Worm (Caenorhabditis elegans): ENCODE measurements around the gene F56A8.8.
A peak's percentile ranks its signal among the peaks of the same experiment; 100 is the strongest.

Gene F56A8.8

DNA sequence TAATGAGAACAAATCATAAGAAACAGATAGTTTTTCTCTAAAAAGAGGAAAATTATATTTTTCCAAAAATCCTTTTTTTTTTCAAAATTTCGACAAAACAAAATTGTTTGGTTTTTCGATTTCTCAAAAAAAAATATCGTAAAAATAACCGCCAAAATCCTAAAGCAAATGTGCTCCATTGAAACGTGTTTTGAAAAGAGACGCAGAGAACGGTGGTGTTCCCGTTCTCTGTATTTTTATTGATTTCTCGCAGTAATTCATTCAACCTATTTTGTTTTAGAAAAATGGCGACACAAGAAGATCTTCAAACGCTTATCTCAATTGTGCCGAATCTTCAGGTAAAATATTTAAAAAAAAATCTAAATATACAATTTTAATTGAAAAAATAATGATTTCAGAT is 28.3 kb downstream of the F56A8.8 start, which contains the start of gene Y43F4B.10 (continued):
- TF ChIP-seq snpc-1.2 (GFP tag; IDR thresholded peaks at IDR 0.05), result no peak
- TF ChIP-seq lin-38 (GFP tag; IDR thresholded peaks at IDR 0.05), result peak; percentile 65
- no peak for TF ChIP-seq php-3 (GFP tag; IDR thresholded peaks at IDR 0.05)
- peak; percentile 11 for TF ChIP-seq nhr-28 (tag; optimal IDR thresholded peaks at IDR 0.05)
- no peak for TF ChIP-seq zip-11 (GFP tag; IDR thresholded peaks at IDR 0.05)
- peak; percentile 54 for TF ChIP-seq dpl-1 (GFP tag; optimal IDR thresholded peaks at IDR 0.05)
- peak in 1 of 2 experiments; percentile 55 for TF ChIP-seq lsy-2 (tag; optimal IDR thresholded peaks at IDR 0.05)

DNA sequence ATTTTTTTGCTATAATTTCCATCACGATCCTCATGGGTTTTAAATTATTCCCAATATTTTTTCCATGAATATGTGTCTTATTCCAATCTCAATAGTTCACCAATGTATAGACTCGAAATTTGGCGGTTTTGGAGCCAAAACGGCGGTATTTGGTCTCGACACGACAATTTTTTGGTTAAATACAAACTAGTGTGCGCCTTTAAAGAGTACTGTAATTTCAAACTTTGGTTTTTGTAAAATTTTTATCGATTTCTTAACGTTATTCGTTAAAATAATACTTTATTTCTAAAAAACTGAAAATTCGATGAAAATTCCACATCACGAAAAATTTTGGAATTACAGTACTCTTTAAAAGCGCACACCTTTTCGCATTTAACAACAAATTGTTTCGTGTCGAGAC is 29.1 kb downstream of the F56A8.8 start:
- TF ChIP-seq nhr-41 (GFP tag; IDR thresholded peaks at IDR 0.05) (no peak), fos-1 (tag; optimal IDR thresholded peaks at IDR 0.05) (no peak), mes-2 (tag; optimal IDR thresholded peaks at IDR 0.05; ENCODE audit: poor library complexity, severe bottlenecking) (no peak)

DNA sequence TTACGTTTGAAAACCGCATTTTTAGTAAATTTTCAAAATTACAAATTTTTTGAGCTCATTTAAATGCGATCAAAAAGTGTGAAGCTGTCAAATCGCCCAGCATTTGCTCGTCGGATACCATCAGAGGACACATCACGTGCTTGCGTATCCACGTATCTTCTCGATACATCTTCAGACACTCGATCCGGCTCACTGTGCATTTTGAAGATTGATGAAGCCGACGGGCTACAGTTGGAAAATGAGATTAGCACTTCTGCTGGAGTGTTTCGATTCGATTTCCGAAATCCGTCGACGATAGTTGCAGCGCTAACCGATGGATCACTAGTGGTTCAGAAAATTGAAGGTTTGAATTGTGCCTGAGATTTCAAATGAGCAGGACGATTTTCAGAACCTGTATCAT is 29.6 kb downstream of the F56A8.8 start, which contains the start of gene dph-7:
dph-7 (plus strand) TSS at position 53 of the 400 bp plus-strand sequence.
- TF ChIP-seq unc-62 (GFP tag; optimal IDR thresholded peaks at IDR 0.05 in 1 of 2) (peak in 1 of 2 experiments; percentile 91), unc-62 (tag; optimal IDR thresholded peaks at IDR 0.05) (no peak), ceh-28 (tag; optimal IDR thresholded peaks at IDR 0.05) (no peak)

DNA sequence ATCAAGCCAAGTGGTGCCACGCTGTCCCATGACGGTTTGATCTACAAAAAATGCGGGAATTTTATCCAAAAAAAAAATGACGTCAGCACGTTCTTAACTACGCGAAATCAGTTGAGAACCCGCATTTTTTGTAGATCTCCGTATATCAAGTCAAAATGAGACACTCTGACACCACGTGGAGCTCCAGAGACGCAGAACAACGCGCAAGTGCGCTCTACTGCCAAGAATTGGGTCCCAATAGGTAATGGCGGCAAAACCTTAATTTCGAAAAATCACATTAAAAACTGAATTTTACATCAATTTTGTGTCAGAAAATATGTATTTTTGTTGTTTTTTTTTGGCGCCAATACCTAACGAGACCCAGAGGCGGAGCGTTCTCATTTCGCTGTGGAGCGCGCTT is 31.4 kb downstream of the F56A8.8 start:
- TF ChIP-seq lim-7 (GFP tag; IDR thresholded peaks at IDR 0.05) (no peak), D1046.2 (GFP tag; IDR thresholded peaks at IDR 0.05) (0 out of 2 replicates have a peak, but pooled peaks have one; percentile 9)

DNA sequence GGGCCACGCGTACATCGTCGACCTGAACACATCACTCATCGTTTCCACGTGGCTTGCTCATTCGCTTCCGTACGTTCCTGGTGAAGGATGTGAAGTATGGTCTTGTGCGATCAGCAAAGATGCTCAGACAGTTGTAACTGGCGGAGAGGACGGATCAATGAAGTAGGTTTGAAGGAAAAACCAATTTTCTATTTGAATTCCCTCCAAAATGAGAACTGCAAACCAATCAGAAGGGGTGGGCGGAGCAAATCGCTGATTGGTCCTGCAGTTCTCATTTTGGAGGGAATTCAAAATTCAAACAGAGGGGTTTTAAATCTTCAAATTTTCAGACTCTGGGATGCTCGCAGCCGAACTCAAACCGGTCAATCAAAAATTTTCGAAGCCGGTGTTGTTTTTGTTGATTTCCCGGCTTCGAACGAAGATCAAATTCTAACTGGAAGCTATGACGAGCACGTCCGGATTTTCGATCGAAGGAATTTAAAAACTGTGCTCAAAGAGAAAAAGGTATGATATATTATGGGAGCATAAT is 31.9 kb downstream of the F56A8.8 start:
- TF ChIP-seq aha-1 (tag), result peak; percentile 95
- TF ChIP-seq dmd-6 (GFP tag; IDR thresholded peaks at IDR 0.05), result no peak

DNA sequence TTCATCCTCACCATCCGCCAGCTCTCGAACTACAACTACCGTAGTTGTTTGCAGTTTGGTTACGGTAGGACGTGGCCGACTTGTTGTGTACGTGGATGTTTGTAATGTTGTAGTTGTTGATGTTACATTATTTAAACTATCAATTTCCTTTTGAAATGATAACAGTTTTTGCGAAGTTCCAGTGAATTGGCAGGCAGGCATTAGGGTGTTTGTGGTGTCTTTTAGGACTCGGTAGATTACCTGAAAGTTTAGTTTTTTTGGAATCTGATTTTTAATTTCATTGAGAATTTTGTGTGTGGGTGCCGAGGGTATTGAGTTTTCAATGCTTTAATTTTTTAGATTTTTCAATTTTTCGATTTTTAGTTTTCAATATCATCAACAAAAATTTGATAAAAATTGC is 37.1 kb downstream of the F56A8.8 start, which contains the start of gene F53A2.11:
F53A2.11 (minus strand) TSS at position 101 of the 400 bp plus-strand sequence.
- TF ChIP-seq mxl-2 (GFP tag; conservative IDR thresholded peaks at IDR 0.05) (no peak), set-16 (GFP tag; IDR thresholded peaks at IDR 0.05) (no peak), lin-13 (GFP tag; optimal IDR thresholded peaks at IDR 0.05) (no peak), snpc-4 (tag; optimal IDR thresholded peaks at IDR 0.05) (no peak), dpl-1 (GFP tag; optimal IDR thresholded peaks at IDR 0.05) (no peak), mdt-29 (GFP tag; IDR thresholded peaks at IDR 0.05) (no peak), hlh-11 (tag; optimal IDR thresholded peaks at IDR 0.05) (no peak), F37D6.2 (tag; optimal IDR thresholded peaks at IDR 0.05) (no peak), ceh-44 (GFP tag; IDR thresholded peaks at IDR 0.05) (no peak), madf-9 (GFP tag; conservative IDR thresholded peaks at IDR 0.05) (no peak), pha-4 (GFP tag; IDR thresholded peaks at IDR 0.05) (no peak), pha-4 (tag; optimal IDR thresholded peaks at IDR 0.05) (no peak), duxl-1 (tag; optimal IDR thresholded peaks at IDR 0.05; ENCODE audit: poor library complexity) (no peak), ceh-62 (tag; optimal IDR thresholded peaks at IDR 0.05) (no peak), R02D3.7 (tag; optimal IDR thresholded peaks at IDR 0.05) (no peak), nhr-102 (tag; optimal IDR thresholded peaks at IDR 0.05) (no peak)

Data from whole organism, L4 larva.